Worm (Caenorhabditis elegans) whole organism, L1 larva: Measurements from ENCODE around the gene Y51H7C.1.

Experiments used
- alr-1 ChIP-seq: fragments of 200-800 bp; sonication (Bioruptor generic); optimal IDR thresholded peaks from 2 replicates; lab custom pipeline; 2018; ENCODE audit warnings: borderline replicate concordance, mild to moderate bottlenecking, missing genetic modification characterization, missing compliant biosample characterization
- blmp-1 ChIP-seq: fragments of 150-350 bp; optimal IDR thresholded peaks from 2 replicates; lab custom pipeline; 2014; ENCODE audit warnings: missing biosample characterization, missing genetic modification characterization
- ceh-82 ChIP-seq, 3 experiments: fragments of 150-350 bp in 1 of 3; sonication (generic microtip) in 2 of 3; optimal IDR thresholded peaks; 2 replicates each; lab custom pipeline; 2014 to 2017; ENCODE audit warnings: missing biosample characterization in 3 of 3, missing genetic modification characterization in 3 of 3
- ceh-88 ChIP-seq: fragments of 200-800 bp; sonication (Bioruptor generic); IDR thresholded peaks from 2 replicates; pipeline ENCODE4 v1.3.6; 2022; ENCODE audit warnings: missing genetic modification characterization, missing compliant biosample characterization
- ces-1 ChIP-seq: fragments of 150-350 bp; optimal IDR thresholded peaks from 2 replicates; lab custom pipeline; 2014; ENCODE audit warnings: missing biosample characterization, missing genetic modification reagents, missing genetic modification characterization
- dpl-1 ChIP-seq, 3 experiments: fragments of 150-350 bp in 2 of 3; sonication (generic microtip) in 1 of 3; optimal IDR thresholded peaks; 2 replicates each; lab custom pipeline; 2014 to 2017; ENCODE audit warnings: missing biosample characterization in 3 of 3, missing genetic modification characterization in 3 of 3, missing genetic modification reagents in 3 of 3
- dsc-1 ChIP-seq: sonication (generic microtip); optimal IDR thresholded peaks from 2 replicates; lab custom pipeline; 2016; ENCODE audit warnings: mild to moderate bottlenecking, missing genetic modification characterization, missing compliant biosample characterization
- efl-1 ChIP-seq, 4 experiments: fragments of 150-350 bp; optimal IDR thresholded peaks in 3 of 4; peaks in 1 of 4; 1 replicate in 1 of 4; 2 replicates in 3 of 4; lab custom pipeline; 2014; ENCODE audit warnings: missing biosample characterization in 2 of 4, missing genetic modification characterization in 2 of 4, missing genetic modification reagents in 2 of 4
- efl-3 ChIP-seq: fragments of 200-800 bp; sonication (Bioruptor generic); optimal IDR thresholded peaks from 2 replicates; lab custom pipeline; 2018; ENCODE audit warnings: mild to moderate bottlenecking, missing genetic modification characterization, missing compliant biosample characterization
- egl-13 ChIP-seq: sonication (generic microtip); optimal IDR thresholded peaks from 2 replicates; lab custom pipeline; 2016; ENCODE audit warnings: missing genotype, missing genetic modification reagents, missing genetic modification characterization, missing compliant biosample characterization
- elt-2 ChIP-seq: sonication (generic microtip); optimal IDR thresholded peaks from 2 replicates; lab custom pipeline; 2016; ENCODE audit warnings: missing genetic modification characterization, mild to moderate bottlenecking, inconsistent platforms, missing compliant biosample characterization, missing genetic modification reagents
- ets-5 ChIP-seq: fragments of 200-800 bp; sonication (Bioruptor generic); IDR thresholded peaks from 2 replicates; pipeline ENCODE4 v1.3.6; 2022; ENCODE audit warnings: missing genetic modification characterization, missing compliant biosample characterization
- fkh-8 ChIP-seq: sonication (generic microtip); optimal IDR thresholded peaks from 2 replicates; lab custom pipeline; 2016; ENCODE audit warnings: mild to moderate bottlenecking, missing genetic modification characterization, missing compliant biosample characterization
- grh-1 ChIP-seq: fragments of 200-800 bp; sonication (Bioruptor generic); IDR thresholded peaks from 2 replicates; pipeline ENCODE4 v1.3.6; 2022; ENCODE audit warnings: missing genetic modification reagents, missing genetic modification characterization, missing compliant biosample characterization
- hlh-4 ChIP-seq: sonication (generic microtip); optimal IDR thresholded peaks from 2 replicates; lab custom pipeline; 2016; ENCODE audit warnings: mild to moderate bottlenecking, missing genetic modification characterization, missing compliant biosample characterization
- irx-1 ChIP-seq: sonication (generic microtip); optimal IDR thresholded peaks from 2 replicates; lab custom pipeline; 2016; ENCODE audit warnings: missing genetic modification characterization, missing compliant biosample characterization
- jun-1 ChIP-seq: fragments of 150-350 bp; optimal IDR thresholded peaks from 2 replicates; lab custom pipeline; 2014; ENCODE audit warnings: missing biosample characterization, missing genetic modification reagents, missing genetic modification characterization
- lin-14 ChIP-seq: fragments of 200-800 bp; sonication (Bioruptor generic); optimal IDR thresholded peaks from 2 replicates; lab custom pipeline; 2018; ENCODE audit warnings: mild to moderate bottlenecking, missing genetic modification characterization, moderate library complexity, missing compliant biosample characterization
- lin-35 ChIP-seq, 2 experiments: fragments of 150-350 bp; optimal IDR thresholded peaks; 2 replicates each; lab custom pipeline; 2014; ENCODE audit warnings: missing biosample characterization in 2 of 2, missing genetic modification characterization in 2 of 2, missing genetic modification reagents in 2 of 2
- nhr-12 ChIP-seq: sonication (generic microtip); optimal IDR thresholded peaks from 2 replicates; lab custom pipeline; 2017; ENCODE audit warnings: missing biosample characterization, missing genetic modification characterization
- nhr-19 ChIP-seq: fragments of 200-800 bp; sonication (Bioruptor generic); conservative IDR thresholded peaks from 2 replicates; pipeline ENCODE4 v1.3.6; 2022; ENCODE audit warnings: missing genetic modification characterization, missing compliant biosample characterization
- nhr-85 ChIP-seq: sonication (generic microtip); peaks from one replicate; lab custom pipeline; 2016; ENCODE audit warnings: missing genetic modification characterization, inconsistent platforms, missing compliant biosample characterization
- pag-3 ChIP-seq: sonication (generic microtip); optimal IDR thresholded peaks from 2 replicates; lab custom pipeline; 2017; ENCODE audit warnings: missing genetic modification characterization, mild to moderate bottlenecking, missing compliant biosample characterization, antibody characterized with exemption, borderline replicate concordance; ENCODE audit not compliant: insufficient read depth
- pax-3 ChIP-seq: fragments of 200-800 bp; sonication (Bioruptor generic); optimal IDR thresholded peaks from 2 replicates; lab custom pipeline; 2018; ENCODE audit warnings: mild to moderate bottlenecking, missing genetic modification characterization, moderate library complexity, missing compliant biosample characterization
- skn-1 ChIP-seq: fragments of 150-350 bp; optimal IDR thresholded peaks from 2 replicates; lab custom pipeline; 2014; ENCODE audit warnings: missing biosample characterization, missing genetic modification characterization
- swsn-7 ChIP-seq: sonication (generic microtip); optimal IDR thresholded peaks from 2 replicates; lab custom pipeline; 2016; ENCODE audit warnings: missing genetic modification characterization, missing compliant biosample characterization
- tbx-2 ChIP-seq: sonication (generic microtip); optimal IDR thresholded peaks from 2 replicates; lab custom pipeline; 2016; ENCODE audit warnings: missing genetic modification characterization, missing compliant biosample characterization
- tlp-1 ChIP-seq: fragments of 150-350 bp; optimal IDR thresholded peaks from 2 replicates; lab custom pipeline; 2014; ENCODE audit warnings: missing biosample characterization, missing genetic modification characterization
- unc-30 ChIP-seq: sonication (generic microtip); optimal IDR thresholded peaks from 2 replicates; lab custom pipeline; 2017; ENCODE audit warnings: missing biosample characterization, missing genetic modification characterization
- xbp-1 ChIP-seq: sonication (generic microtip); optimal IDR thresholded peaks from 2 replicates; lab custom pipeline; 2016; ENCODE audit warnings: missing genetic modification characterization, missing compliant biosample characterization
- zag-1 ChIP-seq: fragments of 150-350 bp; optimal IDR thresholded peaks from 2 replicates; lab custom pipeline; 2014; ENCODE audit warnings: missing biosample characterization, missing genetic modification characterization
- ztf-4 ChIP-seq: fragments of 150-350 bp; optimal IDR thresholded peaks from 2 replicates; lab custom pipeline; 2014; ENCODE audit warnings: missing biosample characterization, missing genetic modification characterization

Gene Y51H7C.1

DNA sequence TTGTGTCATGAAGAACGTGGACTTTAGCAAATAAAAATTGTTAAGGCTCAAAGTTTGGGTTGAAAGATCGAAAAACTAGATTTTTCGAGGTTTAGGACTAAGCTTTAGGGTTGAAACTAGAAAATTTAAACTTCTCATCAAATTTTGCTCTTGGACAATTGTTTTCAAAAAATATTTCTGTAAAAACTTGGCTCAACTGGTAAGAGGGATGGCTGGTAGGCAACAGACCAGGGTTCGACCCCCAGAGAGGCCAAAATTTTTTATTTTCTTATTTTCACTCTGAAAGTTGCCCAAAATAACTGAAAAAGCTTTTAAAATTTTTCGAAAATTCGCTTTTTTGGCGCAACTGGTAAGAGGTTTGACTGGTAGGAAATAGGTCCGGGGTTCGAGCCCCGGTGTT is 7.3 kb downstream of the Y51H7C.1 start:
- TF ChIP-seq efl-1 (optimal IDR thresholded peaks at IDR 0.05; lab: Kevin White, UChicago) = no peak
- peak in 1 of 2 experiments; percentile 4 for TF ChIP-seq efl-1 (GFP tag; optimal IDR thresholded peaks at IDR 0.05 in 1 of 2; lab: Kevin White, UChicago)
- TF ChIP-seq nhr-85 = no peak

DNA sequence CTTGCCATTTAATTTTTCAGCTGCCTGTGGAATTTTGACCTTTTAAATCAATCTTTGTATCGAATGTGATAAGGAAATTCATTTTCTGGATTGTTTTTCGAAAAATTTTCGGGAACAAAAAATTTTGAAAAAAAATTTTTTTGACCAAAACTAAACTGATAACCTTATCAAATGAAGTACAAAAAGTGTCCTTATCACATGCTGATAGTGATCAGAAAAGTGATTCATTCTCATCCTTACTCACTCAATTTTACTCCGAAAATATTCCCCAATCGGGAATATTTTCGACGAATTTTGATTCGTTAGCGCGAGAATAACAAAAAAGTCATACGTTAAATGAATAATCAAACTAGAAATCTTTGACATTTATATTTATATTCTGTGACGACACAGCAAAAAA is 7.8 kb downstream of the Y51H7C.1 start:
- TF ChIP-seq ces-1 (GFP tag; lab: Kevin White, UChicago) (no peak), blmp-1 (no peak), zag-1 (tag; lab: Kevin White, UChicago) (no peak), dpl-1 (GFP tag; optimal IDR thresholded peaks at IDR 0.05; lab: Kevin White, UChicago) (no peak), fkh-8 (tag; lab: Kevin White, UChicago) (peak; percentile 22), nhr-12 (tag; lab: Kevin White, UChicago) (no peak), jun-1 (tag; lab: Kevin White, UChicago) (no peak), elt-2 (tag; lab: Kevin White, UChicago) (peak; percentile 66), unc-30 (tag; lab: Kevin White, UChicago) (no peak), tlp-1 (tag; lab: Kevin White, UChicago) (no peak)

- TF ChIP-seq pag-3 (tag; lab: Kevin White, UChicago) (no peak), nhr-19 (GFP tag; lab: Robert Waterston, UW) (no peak), lin-35 (GFP tag; optimal IDR thresholded peaks at IDR 0.05; lab: Kevin White, UChicago) (no peak)
- TF ChIP-seq, all 84 proteins: peak for 0
Observed at ce11 chrII:1476016-1476415, 8.5 kb downstream of the Y51H7C.1 start.

DNA sequence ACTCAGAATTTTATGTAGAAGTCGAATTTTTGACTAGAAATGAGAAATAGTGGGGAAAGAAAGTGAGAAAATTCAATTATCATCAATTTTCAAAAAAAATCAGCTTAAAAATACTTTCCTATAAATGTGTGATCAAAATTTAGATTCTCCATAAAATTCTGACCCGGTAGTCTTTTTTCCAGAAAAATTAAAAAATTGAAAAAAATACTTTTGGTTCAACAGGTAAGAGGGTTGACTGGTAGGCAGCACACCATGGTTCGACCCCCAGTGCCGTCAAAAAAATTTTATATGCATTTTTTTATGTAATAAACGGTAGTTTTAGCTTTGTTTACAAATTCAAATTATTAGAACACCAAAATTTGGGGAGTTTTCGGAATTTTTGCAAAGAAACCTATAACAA is 9.8 kb downstream of the Y51H7C.1 start:
- no peak for TF ChIP-seq egl-13
- no peak for TF ChIP-seq ceh-88 (GFP tag; lab: Robert Waterston, UW)
- TF ChIP-seq xbp-1 (tag; lab: Kevin White, UChicago) = no peak
- no peak for TF ChIP-seq skn-1
- no peak for TF ChIP-seq nhr-85
- TF ChIP-seq hlh-4 (tag; lab: Kevin White, UChicago) = no peak
- no peak for TF ChIP-seq dpl-1 (GFP tag; optimal IDR thresholded peaks at IDR 0.05; lab: Kevin White, UChicago)
- no peak for TF ChIP-seq pax-3 (tag; lab: Kevin White, UChicago)
- TF ChIP-seq ets-5 (GFP tag; lab: Robert Waterston, UW) = no peak

DNA sequence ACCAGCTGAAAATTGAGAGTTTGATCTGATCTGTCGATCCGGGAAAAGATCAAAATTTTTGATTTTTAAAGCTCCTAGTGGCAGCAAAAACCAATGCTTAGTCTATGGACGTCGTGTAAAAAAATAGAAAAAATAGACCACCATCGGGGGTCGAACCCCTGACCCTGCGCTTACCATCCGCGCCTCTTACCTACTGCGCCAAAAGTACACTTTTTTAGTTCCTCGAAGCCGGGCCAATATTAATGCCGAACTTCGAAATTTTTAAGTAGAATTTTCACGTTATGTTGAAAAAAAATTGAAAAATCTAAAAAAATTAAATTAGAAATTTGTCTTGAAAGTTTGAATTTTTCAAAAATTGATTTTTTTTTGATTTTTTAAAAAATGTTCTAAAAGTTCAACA is 10.4 kb downstream of the Y51H7C.1 start:
- no peak for TF ChIP-seq skn-1
- TF ChIP-seq efl-1 (optimal IDR thresholded peaks at IDR 0.05; lab: Kevin White, UChicago) = no peak
- peak in 1 of 2 experiments; percentile 60 for TF ChIP-seq efl-1 (GFP tag; optimal IDR thresholded peaks at IDR 0.05 in 1 of 2; lab: Kevin White, UChicago)
- TF ChIP-seq alr-1 (tag; lab: Kevin White, UChicago) = no peak
- no peak for TF ChIP-seq ztf-4 (tag; lab: Kevin White, UChicago)
- TF ChIP-seq pax-3 (tag; lab: Kevin White, UChicago) = no peak
- no peak for TF ChIP-seq swsn-7
- no peak for TF ChIP-seq ceh-82 (tag; optimal IDR thresholded peaks at IDR 0.05; lab: Kevin White, UChicago)

ce11 chrII:1478522-1478921 is 11.0 kb downstream of the Y51H7C.1 start:
- TF ChIP-seq irx-1 (tag; lab: Kevin White, UChicago) (no peak), zag-1 (tag; lab: Kevin White, UChicago) (no peak), lin-14 (GFP tag; lab: Kevin White, UChicago) (no peak), efl-3 (GFP tag; lab: Kevin White, UChicago) (no peak), tbx-2 (no peak), efl-1 (optimal IDR thresholded peaks at IDR 0.05; lab: Kevin White, UChicago) (no peak), efl-1 (GFP tag; optimal IDR thresholded peaks at IDR 0.05 in 1 of 2; lab: Kevin White, UChicago) (peak in 1 of 2 experiments; percentile 61), dsc-1 (tag; lab: Kevin White, UChicago) (peak; percentile 20), grh-1 (no peak)
